Fruit fly (Drosophila melanogaster) whole organism, wandering third instar larva: ENCODE results near the gene CG1486.

Source experiments
- Abd-B ChIP-seq: fragments of >200 bp; optimal IDR thresholded peaks from 2 replicates; lab custom pipeline; 2017; ENCODE audit warnings: missing biosample characterization, missing genetic modification characterization
- CG32264 ChIP-seq: fragments of 200-800 bp; sonication (Bioruptor generic); optimal IDR thresholded peaks from 2 replicates; lab custom pipeline; 2016; ENCODE audit warnings: missing biosample characterization, missing genetic modification characterization
- CG9705 ChIP-seq: fragments of 200-800 bp; sonication (Bioruptor generic); optimal IDR thresholded peaks from 2 replicates; lab custom pipeline; 2018; ENCODE audit warnings: missing biosample characterization, mild to moderate bottlenecking, missing genetic modification characterization
- CrebA ChIP-seq: fragments of 200-800 bp; sonication (Bioruptor generic); optimal IDR thresholded peaks from 2 replicates; lab custom pipeline; 2016; ENCODE audit warnings: missing biosample characterization, mild to moderate bottlenecking, missing genetic modification characterization, borderline replicate concordance
- Dfd ChIP-seq: fragments of >200 bp; optimal IDR thresholded peaks from 2 replicates; lab custom pipeline; 2017; ENCODE audit warnings: missing biosample characterization, missing genetic modification characterization
- Dif ChIP-seq: fragments of 200-275, 200-300 bp; sonication (Bioruptor generic); optimal IDR thresholded peaks from 2 replicates; lab custom pipeline; 2018; ENCODE audit warnings: missing biosample characterization, missing genetic modification characterization; ENCODE audit not compliant: partially characterized antibody
- GATAd ChIP-seq: sonication (Bioruptor generic); optimal IDR thresholded peaks from 2 replicates; lab custom pipeline; 2016; ENCODE audit warnings: missing biosample characterization, missing genetic modification characterization
- HLH106 ChIP-seq: fragments of 200-800 bp; optimal IDR thresholded peaks from 3 replicates; lab custom pipeline; 2019; ENCODE audit warnings: missing biosample characterization, mild to moderate bottlenecking, missing genetic modification characterization, moderate library complexity
- Hnf4 ChIP-seq: fragments of 200-800 bp; sonication (Bioruptor generic); optimal IDR thresholded peaks from 2 replicates; lab custom pipeline; 2016; ENCODE audit warnings: missing biosample characterization, mild to moderate bottlenecking, missing genetic modification characterization
- Hr78 ChIP-seq: fragments of >200 bp; optimal IDR thresholded peaks from 2 replicates; lab custom pipeline; 2017; ENCODE audit warnings: missing biosample characterization, missing genetic modification characterization
- Hr83 ChIP-seq: fragments of 200-300 bp; sonication (Bioruptor generic); optimal IDR thresholded peaks from 2 replicates; lab custom pipeline; 2016; ENCODE audit warnings: missing biosample characterization, mild to moderate bottlenecking, missing genetic modification characterization, moderate library complexity; ENCODE audit not compliant: poor library complexity, severe bottlenecking
- Jra ChIP-seq: sonication (Bioruptor generic); optimal IDR thresholded peaks from 2 replicates; lab custom pipeline; 2016; ENCODE audit warnings: missing biosample characterization, missing genetic modification characterization
- Mio ChIP-seq: sonication (Bioruptor generic); optimal IDR thresholded peaks from 2 replicates; lab custom pipeline; 2016; ENCODE audit warnings: missing biosample characterization, missing genetic modification characterization
- Myc ChIP-seq: fragments of >200 bp; optimal IDR thresholded peaks from 2 replicates; lab custom pipeline; 2017
- N ChIP-seq: fragments of >200 bp; optimal IDR thresholded peaks from 2 replicates; lab custom pipeline; 2018; ENCODE audit warnings: missing biosample characterization, missing external identifiers, missing genetic modification characterization
- OdsH ChIP-seq: fragments of 200-800 bp; sonication (Bioruptor generic); optimal IDR thresholded peaks from 2 replicates; lab custom pipeline; 2016; ENCODE audit warnings: missing biosample characterization, mild to moderate bottlenecking, missing genetic modification characterization
- Rel ChIP-seq, 2 experiments: fragments of 200-800 bp; sonication (Bioruptor generic) in 1 of 2; optimal IDR thresholded peaks; 2 replicates in 1 of 2; 3 replicates in 1 of 2; lab custom pipeline; 2016 to 2019; ENCODE audit warnings: mild to moderate bottlenecking in 2 of 2, missing biosample characterization in 2 of 2, missing genetic modification characterization in 2 of 2, moderate library complexity in 1 of 2
- Sp1 ChIP-seq: fragments of 200-800 bp; sonication (Bioruptor generic); optimal IDR thresholded peaks from 3 replicates; lab custom pipeline; 2019; ENCODE audit warnings: missing biosample characterization, mild to moderate bottlenecking, missing genetic modification characterization, moderate library complexity
- Vsx2 ChIP-seq: fragments of 200-300, 225-300 bp; sonication (Bioruptor generic); optimal IDR thresholded peaks from 2 replicates; lab custom pipeline; 2018; ENCODE audit warnings: missing biosample characterization, missing genetic modification characterization; ENCODE audit not compliant: partially characterized antibody
- br ChIP-seq: fragments of 200-800 bp; sonication (Bioruptor generic); optimal IDR thresholded peaks from 2 replicates; lab custom pipeline; 2016; ENCODE audit warnings: missing biosample characterization, missing genetic modification characterization
- brk ChIP-seq: fragments of 200-800 bp; sonication (Bioruptor generic); optimal IDR thresholded peaks from 2 replicates; lab custom pipeline; 2016; ENCODE audit warnings: missing biosample characterization, mild to moderate bottlenecking, missing genetic modification characterization
- dl ChIP-seq, 2 experiments: fragments of 175-275, 200-275 bp in 1 of 2; fragments of 200-275 bp in 1 of 2; sonication (Bioruptor generic); optimal IDR thresholded peaks; lab custom pipeline; 2018; ENCODE audit warnings: mild to moderate bottlenecking in 2 of 2, missing biosample characterization in 2 of 2, missing genetic modification characterization in 2 of 2, moderate library complexity in 2 of 2; ENCODE audit not compliant: partially characterized antibody in 2 of 2, insufficient read depth in 1 of 2
- dmrt93B ChIP-seq: fragments of 200-800 bp; sonication (Bioruptor generic); optimal IDR thresholded peaks from 2 replicates; lab custom pipeline; 2018; ENCODE audit warnings: missing biosample characterization, mild to moderate bottlenecking, missing genetic modification characterization
- dsf ChIP-seq: sonication (Bioruptor generic); optimal IDR thresholded peaks from 2 replicates; lab custom pipeline; 2016; ENCODE audit warnings: missing biosample characterization, missing genetic modification characterization, borderline replicate concordance
- ey ChIP-seq: fragments of 200-800 bp; sonication (Bioruptor generic); optimal IDR thresholded peaks from 2 replicates; lab custom pipeline; 2016; ENCODE audit warnings: missing biosample characterization, missing genetic modification characterization
- foxo ChIP-seq, 2 experiments: fragments of 200-800 bp; sonication (Bioruptor generic); optimal IDR thresholded peaks; 2 replicates in 1 of 2; 3 replicates in 1 of 2; lab custom pipeline; 2016 to 2017; ENCODE audit warnings: missing biosample characterization in 2 of 2, missing genetic modification characterization in 2 of 2
- fru ChIP-seq: fragments of 200-800 bp; sonication (Bioruptor generic); optimal IDR thresholded peaks from 3 replicates; lab custom pipeline; 2016; ENCODE audit warnings: missing biosample characterization, mild to moderate bottlenecking, missing genetic modification characterization
- h ChIP-seq: fragments of 200-800 bp; sonication (Bioruptor generic); optimal IDR thresholded peaks from 3 replicates; lab custom pipeline; 2016; ENCODE audit warnings: missing biosample characterization, mild to moderate bottlenecking, missing genetic modification characterization
- jim ChIP-seq: fragments of 175-275, 200-325 bp; sonication (Bioruptor generic); optimal IDR thresholded peaks from 2 replicates; lab custom pipeline; 2016; ENCODE audit warnings: missing biosample characterization, mild to moderate bottlenecking, missing genetic modification characterization
- lola ChIP-seq: fragments of >200 bp; optimal IDR thresholded peaks from 2 replicates; lab custom pipeline; 2017; ENCODE audit warnings: missing biosample characterization, missing genetic modification characterization
- pan ChIP-seq: fragments of >200 bp; optimal IDR thresholded peaks from 2 replicates; lab custom pipeline; 2017
- psq ChIP-seq: fragments of 200-800 bp; sonication (Bioruptor generic); optimal IDR thresholded peaks from 3 replicates; lab custom pipeline; 2017; ENCODE audit warnings: missing biosample characterization, mild to moderate bottlenecking, missing genetic modification characterization, moderate library complexity
- rgr ChIP-seq: fragments of 200-800 bp; sonication (Bioruptor generic); optimal IDR thresholded peaks from 3 replicates; lab custom pipeline; 2016; ENCODE audit warnings: missing biosample characterization, mild to moderate bottlenecking, missing genetic modification characterization
- sage ChIP-seq: fragments of 200-800 bp; sonication (Bioruptor generic); optimal IDR thresholded peaks from 2 replicates; lab custom pipeline; 2016; ENCODE audit warnings: missing biosample characterization, mild to moderate bottlenecking, missing genetic modification characterization
- sv ChIP-seq: fragments of 200-800 bp; sonication (Bioruptor generic); optimal IDR thresholded peaks from 3 replicates; lab custom pipeline; 2016; ENCODE audit warnings: missing biosample characterization, missing genetic modification characterization
- tai ChIP-seq: sonication (Bioruptor generic); optimal IDR thresholded peaks from 2 replicates; lab custom pipeline; 2016; ENCODE audit warnings: missing biosample characterization, missing genetic modification characterization
- usp ChIP-seq: fragments of >200 bp; optimal IDR thresholded peaks from 2 replicates; lab custom pipeline; 2017; ENCODE audit warnings: missing biosample characterization, missing genetic modification characterization
- woc ChIP-seq: sonication (Bioruptor generic); optimal IDR thresholded peaks from 2 replicates; lab custom pipeline; 2016; ENCODE audit warnings: missing biosample characterization, mild to moderate bottlenecking, missing genetic modification characterization

CG1486 gene

dm6 chrX:21362878-21363277 lies 39.0 kb downstream of the CG1486 start, which contains the start of the genes bbx and waw (continued):
- TF ChIP-seq Mio (no peak), sv (GFP tag; lab: Kevin White, UChicago) (no peak), HLH106 (peak; percentile 2), Vsx2 (no peak), CG9705 (no peak), fru (no peak), woc (GFP tag; lab: Kevin White, UChicago) (no peak), h (GFP tag; lab: Kevin White, UChicago) (peak; percentile 4), tai (GFP tag; lab: Kevin White, UChicago) (no peak), Sp1 (peak; percentile 12)
- TF ChIP-seq, all 38 proteins: peak for 6

dm6 chrX:21365421-21365820 lies 41.6 kb downstream of the CG1486 start:
- no peak for TF ChIP-seq sv (GFP tag; lab: Kevin White, UChicago)
- no peak for TF ChIP-seq br
- no peak for TF ChIP-seq fru
- peak; percentile 6 for TF ChIP-seq Sp1

- TF ChIP-seq lola (GFP tag; lab: Kevin White, UChicago) (no peak), dmrt93B (GFP tag; lab: Kevin White, UChicago) (peak; percentile 89), Rel (GFP tag; optimal IDR thresholded peaks at IDR 0.05; lab: Kevin White, UChicago) (peak; percentile 60), Rel (tag; optimal IDR thresholded peaks at IDR 0.05; lab: Kevin White, UChicago) (peak; percentile 70), sage (GFP tag; lab: Kevin White, UChicago) (peak; percentile 76), usp (no peak), Abd-B (GFP tag; lab: Kevin White, UChicago) (no peak), CG9705 (peak; percentile 90), Mio (no peak), Dfd (GFP tag; lab: Kevin White, UChicago) (no peak), tai (GFP tag; lab: Kevin White, UChicago) (no peak), Hr78 (no peak), Hnf4 (GFP tag; lab: Kevin White, UChicago) (peak; percentile 57), Jra (GFP tag; lab: Kevin White, UChicago) (no peak), Hr83 (GFP tag; lab: Kevin White, UChicago) (peak; percentile 28), Vsx2 (no peak), fru (peak; percentile 80), woc (GFP tag; lab: Kevin White, UChicago) (peak; percentile 61), brk (no peak), h (GFP tag; lab: Kevin White, UChicago) (peak; percentile 87), br (peak; percentile 56), sv (GFP tag; lab: Kevin White, UChicago) (peak; percentile 74), dl (GFP tag; optimal IDR thresholded peaks at IDR 0.05; lab: Kevin White, UChicago; ENCODE audit: insufficient read depth in 1 of 2, partially characterized antibody in 2 of 2) (peak in 1 of 2 experiments; percentile 26), CrebA (GFP tag; lab: Kevin White, UChicago) (no peak), foxo (GFP tag; optimal IDR thresholded peaks at IDR 0.05; lab: Kevin White, UChicago) (peak in 1 of 2 experiments; percentile 92), N (GFP tag; lab: Kevin White, UChicago) (no peak), pan (lab: Kevin White, UChicago) (no peak), Myc (lab: Kevin White, UChicago) (no peak), Dif (GFP tag; lab: Kevin White, UChicago) (peak; percentile 52), OdsH (peak; percentile 87), CG32264 (GFP tag; lab: Kevin White, UChicago) (peak; percentile 7), rgr (peak; percentile 89), Sp1 (peak; percentile 94), HLH106 (peak; percentile 92), dsf (GFP tag; lab: Kevin White, UChicago) (no peak), ey (GFP tag; lab: Kevin White, UChicago) (peak; percentile 80), jim (GFP tag; lab: Kevin White, UChicago) (no peak), psq (GFP tag; lab: Kevin White, UChicago) (peak; percentile 79), GATAd (GFP tag; lab: Kevin White, UChicago) (no peak)
- TF ChIP-seq, all 38 proteins: peak for 21
Observed at dm6 chrX:21366311-21366990, 42.6 kb downstream of the CG1486 start.
